Fruit fly (Drosophila melanogaster): Measurements from ENCODE around the gene Trx2.
A peak's percentile ranks its signal among the peaks of the same experiment; 100 is the strongest.

Gene Trx2

DNA sequence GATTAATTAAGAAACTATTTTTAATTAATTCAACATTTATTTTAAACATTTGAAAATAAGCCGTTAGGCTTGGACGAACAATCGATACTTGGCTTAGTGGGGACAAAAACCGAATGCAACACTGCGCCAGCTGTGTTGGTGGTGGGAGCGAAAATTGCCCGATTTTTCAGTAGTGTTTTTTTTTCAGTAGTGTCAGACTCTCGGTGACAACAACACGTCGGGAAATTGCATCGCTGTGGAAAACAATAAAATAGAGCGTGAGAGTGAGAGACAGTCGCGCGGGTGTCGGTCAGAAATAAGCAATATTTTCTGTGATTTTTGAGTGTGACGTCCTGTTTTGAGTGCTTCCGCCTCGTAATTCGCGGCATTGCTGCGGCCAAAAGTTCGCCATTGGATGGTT lies 3.7 kb downstream of the Trx2 start (continued):
- TF ChIP-seq CG15011 (GFP tag; optimal IDR thresholded peaks at IDR 0.05) (no peak), p53 (GFP tag; optimal IDR thresholded peaks at IDR 0.05) (no peak), CG17186 (GFP tag; optimal IDR thresholded peaks at IDR 0.05) (no peak), chn (GFP tag; optimal IDR thresholded peaks at IDR 0.05) (peak; percentile 32), gem (tag; optimal IDR thresholded peaks at IDR 0.05) (peak; percentile 33), kni (GFP tag; optimal IDR thresholded peaks at IDR 0.05) (peak; percentile 58), sens (GFP tag) (peak; percentile 82), HmgZ (tag; optimal IDR thresholded peaks at IDR 0.05) (peak; percentile 88), CG3995 (GFP tag; optimal IDR thresholded peaks at IDR 0.05) (no peak), Rfx (GFP tag; IDR thresholded peaks at IDR 0.05) (peak; percentile 69), tio (GFP tag; optimal IDR thresholded peaks at IDR 0.05) (no peak), run (tag; optimal IDR thresholded peaks at IDR 0.05) (peak; percentile 19), sd (tag; optimal IDR thresholded peaks at IDR 0.05) (peak; percentile 28), CG9817 (tag; optimal IDR thresholded peaks at IDR 0.05) (peak; percentile 37), CG12769 (tag; optimal IDR thresholded peaks at IDR 0.05) (peak; percentile 80), Antp (GFP tag; optimal IDR thresholded peaks at IDR 0.05) (peak; percentile 61), br (optimal IDR thresholded peaks at IDR 0.05) (no peak), Bdp1 (GFP tag; optimal IDR thresholded peaks at IDR 0.05) (peak; percentile 18), row (GFP tag; IDR thresholded peaks at IDR 0.05) (peak; percentile 70), cg (GFP tag; optimal IDR thresholded peaks at IDR 0.05) (no peak), Lhr (GFP tag; optimal IDR thresholded peaks at IDR 0.05) (peak; percentile 87), Ets97D (GFP tag; optimal IDR thresholded peaks at IDR 0.05) (peak; percentile 77), Ada2b (GFP tag; IDR thresholded peaks at IDR 0.05) (peak; percentile 53; the same call in 1 of the 2 replicates), CG15269 (tag; optimal IDR thresholded peaks at IDR 0.05) (peak; percentile 16), CG11696 (GFP tag; IDR thresholded peaks at IDR 0.05) (no peak), NfI (GFP tag; optimal IDR thresholded peaks at IDR 0.05) (peak; percentile 25), Dll (GFP tag; IDR thresholded peaks at IDR 0.05; ENCODE audit: partially characterized antibody) (peak; percentile 78), unc-4 (GFP tag; IDR thresholded peaks at IDR 0.05; ENCODE audit: partially characterized antibody) (peak; percentile 67), stc (GFP tag; IDR thresholded peaks at IDR 0.05) (peak; percentile 52), E2f1 (GFP tag; IDR thresholded peaks at IDR 0.05) (peak; percentile 48; the same call in 1 of the 2 replicates), crp (GFP tag; optimal IDR thresholded peaks at IDR 0.05) (peak; percentile 76 to 96), H2.0 (GFP tag; IDR thresholded peaks at IDR 0.05) (peak; percentile 45; the same call in 1 of the 2 replicates), bowl (GFP tag; IDR thresholded peaks at IDR 0.05) (0 out of 2 replicates have a peak, but pooled peaks have one; percentile 13), CG9727 (GFP tag; optimal IDR thresholded peaks at IDR 0.05) (peak; percentile 16), Hsf (GFP tag; optimal IDR thresholded peaks at IDR 0.05) (peak; percentile 38), pho (GFP tag; optimal IDR thresholded peaks at IDR 0.05) (peak; percentile 21), oc (tag; optimal IDR thresholded peaks at IDR 0.05) (peak; percentile 37), Doc2 (GFP tag; IDR thresholded peaks at IDR 0.05) (no peak), CG17385 (GFP tag; optimal IDR thresholded peaks at IDR 0.05) (peak; percentile 53), mirr (GFP tag; optimal IDR thresholded peaks at IDR 0.05) (peak; percentile 1), Dek (tag; optimal IDR thresholded peaks at IDR 0.05) (peak; percentile 28), stwl (tag; optimal IDR thresholded peaks at IDR 0.05) (peak; percentile 71), dimm (GFP tag; IDR thresholded peaks at IDR 0.05) (no peak), E2f2 (GFP tag; IDR thresholded peaks at IDR 0.05) (peak; percentile 86), Trl (optimal IDR thresholded peaks at IDR 0.05) (peak; percentile 18 to 44), Trl (GFP tag; optimal IDR thresholded peaks at IDR 0.05) (peak; percentile 64), maf-S (GFP tag; optimal IDR thresholded peaks at IDR 0.05) (peak; percentile 20), jigr1 (GFP tag; IDR thresholded peaks at IDR 0.05) (no peak), luna (GFP tag; optimal IDR thresholded peaks at IDR 0.05) (no peak), disco-r (GFP tag; optimal IDR thresholded peaks at IDR 0.05) (peak; percentile 55), CG1603 (tag; optimal IDR thresholded peaks at IDR 0.05) (peak; percentile 87), CG13123 (GFP tag; optimal IDR thresholded peaks at IDR 0.05) (peak; percentile 40)
